Worm (Caenorhabditis elegans) whole organism, L3 larva: ENCODE results near the gene F54D5.5.

Experiments used
- R02D3.7 ChIP-seq: fragments of 150-350 bp; optimal IDR thresholded peaks from 2 replicates; lab custom pipeline; 2014; ENCODE audit warnings: missing biosample characterization, missing genetic modification characterization
- ZK546.5 ChIP-seq: sonication (generic microtip); optimal IDR thresholded peaks from 2 replicates; lab custom pipeline; 2017; ENCODE audit warnings: missing biosample characterization, missing genetic modification characterization
- aly-2 ChIP-seq: fragments of 150-350 bp; optimal IDR thresholded peaks from 2 replicates; lab custom pipeline; 2014; ENCODE audit warnings: missing biosample characterization, missing genetic modification characterization
- ama-1 ChIP-seq: fragments of 150-350 bp; optimal IDR thresholded peaks from 2 replicates; lab custom pipeline; 2018
- ceh-16 ChIP-seq: sonication (generic microtip); optimal IDR thresholded peaks from 2 replicates; lab custom pipeline; 2017; ENCODE audit warnings: missing biosample characterization, missing genetic modification characterization
- ceh-28 ChIP-seq: fragments of 150-350 bp; optimal IDR thresholded peaks from 2 replicates; lab custom pipeline; 2014; ENCODE audit warnings: missing biosample characterization, missing genetic modification reagents, missing genetic modification characterization
- ceh-82 ChIP-seq: fragments of 150-350 bp; optimal IDR thresholded peaks from 2 replicates; lab custom pipeline; 2014; ENCODE audit warnings: missing biosample characterization, missing genetic modification characterization
- daf-12 ChIP-seq: fragments of 150-350 bp; optimal IDR thresholded peaks from 2 replicates; lab custom pipeline; 2014; ENCODE audit warnings: missing biosample characterization, missing genetic modification reagents, missing genetic modification characterization
- egl-27 ChIP-seq: sonication (generic microtip); optimal IDR thresholded peaks from 4 replicates; lab custom pipeline; 2017; ENCODE audit warnings: missing biosample characterization, missing genetic modification reagents, missing genetic modification characterization
- egl-5 ChIP-seq: fragments of 150-350 bp; optimal IDR thresholded peaks from 2 replicates; lab custom pipeline; 2017; ENCODE audit warnings: missing biosample characterization, missing genetic modification reagents, missing genetic modification characterization, inconsistent platforms
- elt-1 ChIP-seq: fragments of 150-350 bp; optimal IDR thresholded peaks from 2 replicates; lab custom pipeline; 2014; ENCODE audit warnings: missing biosample characterization, missing genetic modification characterization
- elt-2 ChIP-seq: sonication (generic microtip); optimal IDR thresholded peaks from 2 replicates; lab custom pipeline; 2016; ENCODE audit warnings: missing genetic modification reagents, mild to moderate bottlenecking, missing genetic modification characterization, missing compliant biosample characterization
- elt-3 ChIP-seq, 3 experiments: fragments of 150-350 bp in 1 of 3; sonication (generic microtip) in 2 of 3; optimal IDR thresholded peaks; 2 replicates in 2 of 3; 4 replicates in 1 of 3; lab custom pipeline; 2014 to 2017; ENCODE audit warnings: missing biosample characterization in 3 of 3, missing genetic modification characterization in 3 of 3
- eor-1 ChIP-seq, 2 experiments: fragments of 150-350 bp; optimal IDR thresholded peaks; 2 replicates each; lab custom pipeline; 2014 to 2018; ENCODE audit warnings: missing biosample characterization in 2 of 2, missing genetic modification characterization in 2 of 2
- fkh-10 ChIP-seq: sonication (generic microtip); optimal IDR thresholded peaks from 2 replicates; lab custom pipeline; 2017; ENCODE audit warnings: missing biosample characterization, missing genetic modification reagents, missing genetic modification characterization
- fkh-2 ChIP-seq: fragments of 150-350 bp; optimal IDR thresholded peaks from 2 replicates; lab custom pipeline; 2014; ENCODE audit warnings: missing biosample characterization, missing genetic modification reagents, missing genetic modification characterization
- fos-1 ChIP-seq: fragments of 150-350 bp; optimal IDR thresholded peaks from 2 replicates; lab custom pipeline; 2014; ENCODE audit warnings: missing biosample characterization, missing genetic modification characterization
- hmg-11 ChIP-seq: sonication (generic microtip); optimal IDR thresholded peaks from 2 replicates; lab custom pipeline; 2016; ENCODE audit warnings: missing genetic modification characterization, missing compliant biosample characterization
- jun-1 ChIP-seq: fragments of 150-350 bp; optimal IDR thresholded peaks from 2 replicates; lab custom pipeline; 2014; ENCODE audit warnings: missing biosample characterization, missing genetic modification reagents, missing genetic modification characterization
- lin-15B ChIP-seq: fragments of 150-350 bp; optimal IDR thresholded peaks from 2 replicates; lab custom pipeline; 2014; ENCODE audit warnings: missing biosample characterization, missing genetic modification characterization
- lin-39 ChIP-seq: fragments of 150-350 bp; optimal IDR thresholded peaks from 2 replicates; lab custom pipeline; 2018; ENCODE audit warnings: missing biosample characterization, missing genetic modification reagents, missing genetic modification characterization
- lsy-12 ChIP-seq: sonication (generic microtip); optimal IDR thresholded peaks from 2 replicates; lab custom pipeline; 2016; ENCODE audit warnings: mild to moderate bottlenecking, missing genetic modification characterization, missing compliant biosample characterization
- mdl-1 ChIP-seq: fragments of 150-350 bp; optimal IDR thresholded peaks from 2 replicates; lab custom pipeline; 2014; ENCODE audit warnings: missing biosample characterization, missing genetic modification characterization
- mml-1 ChIP-seq: fragments of 150-350 bp; sonication (generic microtip); optimal IDR thresholded peaks from 3 replicates; lab custom pipeline; 2014; ENCODE audit warnings: missing biosample characterization, missing genetic modification characterization
- nfya-1 ChIP-seq: sonication (generic microtip); optimal IDR thresholded peaks from 2 replicates; lab custom pipeline; 2017; ENCODE audit warnings: missing genetic modification characterization, mild to moderate bottlenecking, missing compliant biosample characterization, antibody characterized with exemption, moderate library complexity; ENCODE audit not compliant: insufficient read depth
- nhr-11 ChIP-seq: fragments of 150-350 bp; optimal IDR thresholded peaks from 2 replicates; lab custom pipeline; 2014; ENCODE audit warnings: missing biosample characterization, missing genetic modification characterization
- nhr-12 ChIP-seq: fragments of 150-350 bp; optimal IDR thresholded peaks from 2 replicates; lab custom pipeline; 2014; ENCODE audit warnings: missing biosample characterization, missing genetic modification characterization
- nhr-23 ChIP-seq: fragments of 150-350 bp; optimal IDR thresholded peaks from 2 replicates; lab custom pipeline; 2014; ENCODE audit warnings: missing biosample characterization, missing genetic modification reagents, missing genetic modification characterization
- nhr-237 ChIP-seq: fragments of 150-350 bp; optimal IDR thresholded peaks from 2 replicates; lab custom pipeline; 2014; ENCODE audit warnings: missing biosample characterization, missing genetic modification characterization
- nhr-25 ChIP-seq: sonication (generic microtip); optimal IDR thresholded peaks from 2 replicates; lab custom pipeline; 2017; ENCODE audit warnings: missing biosample characterization, missing genetic modification characterization
- nhr-28 ChIP-seq: fragments of 150-350 bp; optimal IDR thresholded peaks from 2 replicates; lab custom pipeline; 2014; ENCODE audit warnings: missing biosample characterization, missing genetic modification characterization
- nhr-43 ChIP-seq: sonication (generic microtip); optimal IDR thresholded peaks from 2 replicates; lab custom pipeline; 2016; ENCODE audit warnings: mild to moderate bottlenecking, missing genetic modification characterization, missing compliant biosample characterization; ENCODE audit not compliant: poor library complexity, severe bottlenecking
- nhr-67 ChIP-seq: fragments of 150-350 bp; optimal IDR thresholded peaks from 2 replicates; lab custom pipeline; 2014; ENCODE audit warnings: missing biosample characterization, missing genetic modification characterization
- nhr-76 ChIP-seq: fragments of 150-350 bp; sonication (generic microtip); optimal IDR thresholded peaks from 5 replicates; lab custom pipeline; 2014; ENCODE audit warnings: missing biosample characterization, missing genetic modification characterization
- nhr-77 ChIP-seq: fragments of 150-350 bp; optimal IDR thresholded peaks from 2 replicates; lab custom pipeline; 2014; ENCODE audit warnings: missing biosample characterization, missing genetic modification characterization
- pha-4 ChIP-seq: fragments of 150-350 bp; optimal IDR thresholded peaks from 2 replicates; lab custom pipeline; 2014; ENCODE audit warnings: missing biosample characterization, missing genetic modification reagents, missing genetic modification characterization
- pqm-1 ChIP-seq: fragments of 150-350 bp; optimal IDR thresholded peaks from 2 replicates; lab custom pipeline; 2017; ENCODE audit warnings: missing biosample characterization, missing genetic modification characterization, inconsistent platforms
- sea-2 ChIP-seq: fragments of 150-350 bp; sonication (generic microtip); optimal IDR thresholded peaks from 4 replicates; lab custom pipeline; 2014; ENCODE audit warnings: missing biosample characterization, missing genetic modification reagents, missing genetic modification characterization
- skn-1 ChIP-seq: fragments of 150-350 bp; optimal IDR thresholded peaks from 2 replicates; lab custom pipeline; 2014; ENCODE audit warnings: missing biosample characterization, missing genetic modification characterization
- snpc-4 ChIP-seq: fragments of 150-350 bp; optimal IDR thresholded peaks from 2 replicates; lab custom pipeline; 2014; ENCODE audit warnings: missing biosample characterization, missing genetic modification characterization
- tbx-2 ChIP-seq: sonication (generic microtip); optimal IDR thresholded peaks from 2 replicates; lab custom pipeline; 2016; ENCODE audit warnings: mild to moderate bottlenecking, missing genetic modification characterization, missing compliant biosample characterization
- unc-39 ChIP-seq: sonication (generic microtip); optimal IDR thresholded peaks from 4 replicates; lab custom pipeline; 2017; ENCODE audit warnings: missing biosample characterization, missing genetic modification characterization
- unc-62 ChIP-seq: fragments of 150-350 bp; sonication (generic microtip); optimal IDR thresholded peaks from 4 replicates; lab custom pipeline; 2014; ENCODE audit warnings: missing biosample characterization, missing genetic modification reagents, missing genetic modification characterization
- zag-1 ChIP-seq: fragments of 150-350 bp; optimal IDR thresholded peaks from 2 replicates; lab custom pipeline; 2014; ENCODE audit warnings: missing biosample characterization, missing genetic modification characterization
- ztf-11 ChIP-seq: fragments of 150-350 bp; optimal IDR thresholded peaks from 2 replicates; lab custom pipeline; 2014; ENCODE audit warnings: missing biosample characterization, missing genetic modification characterization
- ztf-4 ChIP-seq: fragments of 150-350 bp; optimal IDR thresholded peaks from 2 replicates; lab custom pipeline; 2014; ENCODE audit warnings: missing biosample characterization, missing genetic modification characterization

The F54D5.5 gene

ce11 chrII:11547254-11547687, 19.5 kb downstream of the F54D5.5 start, which contains the start of gene F54D5.7 (continued):
- TF ChIP-seq nhr-12 (no peak), nhr-77 (tag; lab: Kevin White, UChicago) (no peak), pha-4 (tag; lab: Kevin White, UChicago) (peak; percentile 52), elt-2 (peak; percentile 70), ztf-11 (tag; lab: Kevin White, UChicago) (no peak), nhr-43 (tag; lab: Kevin White, UChicago) (peak; percentile 32)

ce11 chrII:11545952-11546325, 20.9 kb downstream of the F54D5.5 start:
- TF ChIP-seq nhr-11 = no peak
- TF ChIP-seq elt-3 (tag; optimal IDR thresholded peaks at IDR 0.05; lab: Kevin White, UChicago) = no peak
- TF ChIP-seq nfya-1 (tag; lab: Kevin White, UChicago) = no peak
- TF ChIP-seq ztf-11 (tag; lab: Kevin White, UChicago) = no peak
- TF ChIP-seq eor-1 (tag; optimal IDR thresholded peaks at IDR 0.05; lab: Kevin White, UChicago) = no peak
- TF ChIP-seq nhr-23 (tag; lab: Kevin White, UChicago) = no peak
- TF ChIP-seq nhr-76 (tag; lab: Kevin White, UChicago) = no peak
- TF ChIP-seq nhr-237 = no peak
- TF ChIP-seq ZK546.5 = no peak
- no peak for TF ChIP-seq nhr-25
- no peak for TF ChIP-seq sea-2 (GFP tag; lab: Kevin White, UChicago)
- no peak for TF ChIP-seq ama-1
- TF ChIP-seq egl-27 (tag; lab: Kevin White, UChicago) = no peak
- TF ChIP-seq nhr-43 (tag; lab: Kevin White, UChicago) = no peak

- no peak for TF ChIP-seq unc-62
- TF ChIP-seq lin-39 (tag; lab: Kevin White, UChicago) = peak; percentile 71
- TF ChIP-seq mml-1 (tag; lab: Kevin White, UChicago) = no peak
- peak; percentile 91 for TF ChIP-seq egl-27 (tag; lab: Kevin White, UChicago)
- no peak for TF ChIP-seq nhr-12
- no peak for TF ChIP-seq egl-5
- peak; percentile 69 for TF ChIP-seq R02D3.7
- TF ChIP-seq nfya-1 (tag; lab: Kevin White, UChicago) = peak; percentile 93
- peak; percentile 47 for TF ChIP-seq elt-1 (tag; lab: Kevin White, UChicago)
- peak; percentile 98 for TF ChIP-seq lsy-12 (tag; lab: Kevin White, UChicago)
- TF ChIP-seq nhr-67 (tag; lab: Kevin White, UChicago) = no peak
- TF ChIP-seq hmg-11 (tag; lab: Kevin White, UChicago) = peak; percentile 94
- TF ChIP-seq nhr-43 (tag; lab: Kevin White, UChicago) = peak; percentile 94
- peak; percentile 54 for TF ChIP-seq mdl-1 (tag; lab: Kevin White, UChicago)
- peak in 1 of 2 experiments; percentile 84 for TF ChIP-seq eor-1 (tag; optimal IDR thresholded peaks at IDR 0.05; lab: Kevin White, UChicago)
- TF ChIP-seq fos-1 (tag; lab: Kevin White, UChicago) = peak; percentile 55
- peak; percentile 61 for TF ChIP-seq nhr-77 (tag; lab: Kevin White, UChicago)
- no peak for TF ChIP-seq nhr-28 (tag; lab: Kevin White, UChicago)
- peak; percentile 85 for TF ChIP-seq fkh-10 (GFP tag; lab: Kevin White, UChicago)
- TF ChIP-seq ztf-11 (tag; lab: Kevin White, UChicago) = no peak
- no peak for TF ChIP-seq zag-1 (tag; lab: Kevin White, UChicago)
- no peak for TF ChIP-seq sea-2 (GFP tag; lab: Kevin White, UChicago)
- TF ChIP-seq ceh-82 (tag; lab: Kevin White, UChicago) = peak; percentile 71
- peak; percentile 98 for TF ChIP-seq nhr-23 (tag; lab: Kevin White, UChicago)
- TF ChIP-seq jun-1 (tag; lab: Kevin White, UChicago) = peak; percentile 88
- peak; percentile 83 for TF ChIP-seq elt-2
- TF ChIP-seq aly-2 (tag; lab: Kevin White, UChicago) = no peak
- peak; percentile 72 for TF ChIP-seq ztf-4 (tag; lab: Kevin White, UChicago)
- peak; percentile 75 for TF ChIP-seq fkh-2 (tag; lab: Kevin White, UChicago)
- TF ChIP-seq skn-1 (tag; lab: Kevin White, UChicago) = peak; percentile 68
- TF ChIP-seq nhr-25 = peak; percentile 91
- peak; percentile 92 for TF ChIP-seq lin-15B (tag; lab: Kevin White, UChicago)
- TF ChIP-seq ama-1 = peak; percentile 87
- peak; percentile 79 for TF ChIP-seq pqm-1 (tag; lab: Kevin White, UChicago)
- peak; percentile 84 for TF ChIP-seq tbx-2 (tag; lab: Kevin White, UChicago)
- TF ChIP-seq nhr-237 = no peak
- peak; percentile 96 for TF ChIP-seq pha-4 (tag; lab: Kevin White, UChicago)
- TF ChIP-seq ceh-28 (tag; lab: Kevin White, UChicago) = peak; percentile 81
- peak; percentile 30 for TF ChIP-seq ceh-16 (tag; lab: Kevin White, UChicago)
- TF ChIP-seq nhr-11 = peak; percentile 49
- no peak for TF ChIP-seq elt-3 (tag; optimal IDR thresholded peaks at IDR 0.05; lab: Kevin White, UChicago)
- TF ChIP-seq snpc-4 (tag; lab: Kevin White, UChicago) = peak; percentile 73
- TF ChIP-seq unc-39 (tag; lab: Kevin White, UChicago) = no peak
- TF ChIP-seq daf-12 (tag; lab: Kevin White, UChicago) = no peak
- TF ChIP-seq ZK546.5 = peak; percentile 19
- TF ChIP-seq nhr-76 (tag; lab: Kevin White, UChicago) = peak; percentile 45
Measured at ce11 chrII:11545299-11545951, 21.4 kb downstream of the F54D5.5 start, which contains the start of gene dnj-13. Gene dnj-13 (plus strand): TSS chrII:11545701.
